Worm (Caenorhabditis elegans): ENCODE results near the gene col-2.

The col-2 gene

DNA sequence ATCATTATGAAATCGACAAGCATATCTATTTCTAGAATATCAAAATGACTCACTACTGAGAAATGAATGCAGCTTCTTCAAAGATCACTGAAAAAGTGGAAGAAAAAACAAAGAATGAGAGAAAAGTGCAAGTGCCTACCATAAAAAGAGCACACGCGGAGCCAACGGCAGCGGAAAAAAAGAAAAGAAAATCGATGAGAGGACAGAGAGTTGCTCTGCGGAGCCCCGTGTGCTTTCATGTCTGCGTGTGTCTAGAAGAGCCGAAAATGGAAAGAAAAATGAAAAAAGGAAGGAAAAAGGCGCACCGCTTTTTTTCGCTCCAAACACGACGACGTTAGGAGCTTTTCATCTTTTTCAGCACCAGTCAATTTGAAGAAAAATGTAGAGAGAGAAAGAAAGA is 22.5 kb downstream of the col-2 start, which contains the start of gene ipla-7 (continued):
- TF ChIP-seq madf-5 (GFP tag; IDR thresholded peaks at IDR 0.05) = no peak
- TF ChIP-seq lin-15B (tag; optimal IDR thresholded peaks at IDR 0.05) = no peak
- no peak for TF ChIP-seq vab-7 (GFP tag; IDR thresholded peaks at IDR 0.05)
- TF ChIP-seq skn-1 (tag; optimal IDR thresholded peaks at IDR 0.05) = no peak
- TF ChIP-seq fos-1 (tag; optimal IDR thresholded peaks at IDR 0.05) = no peak
- TF ChIP-seq gei-8 (GFP tag; optimal IDR thresholded peaks at IDR 0.05) = no peak
- no peak for TF ChIP-seq dpl-1 (GFP tag; optimal IDR thresholded peaks at IDR 0.05)
- no peak for TF ChIP-seq lin-13 (GFP tag; optimal IDR thresholded peaks at IDR 0.05)
- TF ChIP-seq nhr-76 (tag; optimal IDR thresholded peaks at IDR 0.05) = no peak
- TF ChIP-seq Y105C5A.15 (GFP tag; IDR thresholded peaks at IDR 0.05) = no peak
- TF ChIP-seq T26A8.4 (GFP tag; IDR thresholded peaks at IDR 0.05) = no peak
- TF ChIP-seq fkh-10 (GFP tag; optimal IDR thresholded peaks at IDR 0.05) = peak; percentile 64
- no peak for TF ChIP-seq snpc-1.2 (GFP tag; IDR thresholded peaks at IDR 0.05)
- TF ChIP-seq egl-43 (GFP tag; IDR thresholded peaks at IDR 0.05) = no peak
- 0 out of 2 replicates have a peak, but pooled peaks have one; percentile 32 for TF ChIP-seq saeg-2 (GFP tag; IDR thresholded peaks at IDR 0.05)
- TF ChIP-seq daf-12 (tag; optimal IDR thresholded peaks at IDR 0.05) = no peak
- TF ChIP-seq ama-1 (optimal IDR thresholded peaks at IDR 0.05) = no peak
- TF ChIP-seq nhr-77 (tag; optimal IDR thresholded peaks at IDR 0.05) = no peak
- TF ChIP-seq sdz-12 (GFP tag; optimal IDR thresholded peaks at IDR 0.05) = no peak
- no peak for TF ChIP-seq T20F7.1 (GFP tag; optimal IDR thresholded peaks at IDR 0.05)
- TF ChIP-seq F44E2.7 (GFP tag; IDR thresholded peaks at IDR 0.05) = no peak
- TF ChIP-seq hmg-1.1 (GFP tag; IDR thresholded peaks at IDR 0.05) = 0 out of 2 replicates have a peak, but pooled peaks have one; percentile 43
- no peak for TF ChIP-seq nhr-237 (tag; optimal IDR thresholded peaks at IDR 0.05)
- TF ChIP-seq ceh-32 (tag; optimal IDR thresholded peaks at IDR 0.05; ENCODE audit: poor library complexity) = no peak

DNA sequence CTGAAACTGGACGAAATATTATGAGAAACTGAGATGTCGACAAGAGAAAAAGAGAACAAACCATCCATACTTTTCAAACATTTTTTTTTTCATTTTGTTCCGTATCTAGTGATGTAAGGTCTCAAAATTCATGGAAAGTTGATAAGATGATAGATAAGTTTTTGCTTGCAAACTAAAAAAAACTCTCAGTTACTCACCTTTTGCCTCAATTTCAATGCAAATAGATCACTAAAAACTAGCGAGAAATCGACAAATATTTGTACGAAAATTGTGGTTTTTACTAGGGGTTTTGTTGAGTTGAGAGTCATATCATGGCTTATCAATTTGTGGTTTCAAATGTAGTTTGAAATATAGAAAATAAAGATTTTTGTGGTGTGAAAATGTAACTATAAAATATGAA is 24.5 kb downstream of the col-2 start:
- no peak for TF ChIP-seq nhr-42 (GFP tag; IDR thresholded peaks at IDR 0.05)
- TF ChIP-seq pha-4 (GFP tag; IDR thresholded peaks at IDR 0.05) = no peak
- no peak for TF ChIP-seq pha-4 (tag; optimal IDR thresholded peaks at IDR 0.05)
- TF ChIP-seq hmg-1.1 (GFP tag; IDR thresholded peaks at IDR 0.05) = no peak
- no peak for TF ChIP-seq spr-3 (GFP tag; optimal IDR thresholded peaks at IDR 0.05)
- no peak for TF ChIP-seq vab-7 (GFP tag; IDR thresholded peaks at IDR 0.05)
- TF ChIP-seq ceh-62 (tag; optimal IDR thresholded peaks at IDR 0.05) = no peak
- TF ChIP-seq nhr-11 (tag; optimal IDR thresholded peaks at IDR 0.05) = no peak
- TF ChIP-seq aha-1 (tag) = peak; percentile 59
- peak; percentile 34 for TF ChIP-seq dmd-6 (GFP tag; IDR thresholded peaks at IDR 0.05)
- peak; percentile 2 for TF ChIP-seq pqm-1 (tag; optimal IDR thresholded peaks at IDR 0.05)
- no peak for TF ChIP-seq mes-2 (tag; optimal IDR thresholded peaks at IDR 0.05; ENCODE audit: poor library complexity, severe bottlenecking)
- TF ChIP-seq daf-16 (GFP tag; optimal IDR thresholded peaks at IDR 0.05) = no peak
- TF ChIP-seq daf-16 (tag; optimal IDR thresholded peaks at IDR 0.05) = peak; percentile 50

DNA sequence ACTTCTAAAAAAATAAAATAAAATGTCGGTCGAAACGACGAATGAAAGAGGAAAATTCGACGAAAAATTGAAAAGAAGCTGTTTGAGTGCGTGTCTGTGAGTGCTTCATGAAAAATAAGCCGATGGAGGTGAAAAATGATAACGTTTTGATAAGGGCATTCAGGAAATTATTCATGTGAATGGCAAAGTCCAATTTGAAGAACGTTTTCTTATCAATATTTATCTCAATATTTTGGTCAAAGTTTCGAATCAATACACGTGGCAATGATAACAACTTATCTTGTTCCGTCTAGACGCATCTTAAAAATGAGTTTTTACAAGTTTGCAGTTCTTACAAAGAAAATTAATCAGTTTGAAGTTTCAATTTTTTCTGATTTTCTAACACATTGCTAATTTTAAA is 26.1 kb downstream of the col-2 start:
- TF ChIP-seq lin-1 (GFP tag; IDR thresholded peaks at IDR 0.05) (0 out of 2 replicates have a peak, but pooled peaks have one; percentile 11), dmd-9 (GFP tag; IDR thresholded peaks at IDR 0.05) (no peak), pha-4 (GFP tag; IDR thresholded peaks at IDR 0.05) (0 out of 2 replicates have a peak, but pooled peaks have one; percentile 16), pha-4 (tag; optimal IDR thresholded peaks at IDR 0.05) (no peak), hmg-1.1 (GFP tag; IDR thresholded peaks at IDR 0.05) (no peak), zag-1 (tag; optimal IDR thresholded peaks at IDR 0.05) (no peak), T20F7.1 (GFP tag; optimal IDR thresholded peaks at IDR 0.05) (peak; percentile 21), hlh-11 (tag; optimal IDR thresholded peaks at IDR 0.05) (peak; percentile 80), fos-1 (tag; optimal IDR thresholded peaks at IDR 0.05) (no peak), madf-9 (GFP tag; conservative IDR thresholded peaks at IDR 0.05) (no peak), set-16 (GFP tag; IDR thresholded peaks at IDR 0.05) (no peak), arid-1 (GFP tag; conservative IDR thresholded peaks at IDR 0.05) (no peak), F49E8.2 (tag; optimal IDR thresholded peaks at IDR 0.05; ENCODE audit: borderline replicate concordance) (no peak), jun-1 (tag; optimal IDR thresholded peaks at IDR 0.05) (no peak), ceh-32 (tag; optimal IDR thresholded peaks at IDR 0.05; ENCODE audit: poor library complexity) (no peak), fkh-10 (GFP tag; optimal IDR thresholded peaks at IDR 0.05) (no peak), Y48G9A.11 (GFP tag; IDR thresholded peaks at IDR 0.05) (no peak), Y5F2A.4 (GFP tag; optimal IDR thresholded peaks at IDR 0.05) (no peak), nhr-11 (tag; optimal IDR thresholded peaks at IDR 0.05) (no peak), snpc-1.2 (GFP tag; IDR thresholded peaks at IDR 0.05) (no peak), lim-7 (GFP tag; IDR thresholded peaks at IDR 0.05) (no peak), nhr-111 (GFP tag; optimal IDR thresholded peaks at IDR 0.05) (no peak), ztf-11 (tag; optimal IDR thresholded peaks at IDR 0.05) (no peak), aha-1 (tag) (peak; percentile 87)

All from whole organism, L4 larva.